Worm (Caenorhabditis elegans): ENCODE results near the gene dyn-1.

The dyn-1 gene

DNA sequence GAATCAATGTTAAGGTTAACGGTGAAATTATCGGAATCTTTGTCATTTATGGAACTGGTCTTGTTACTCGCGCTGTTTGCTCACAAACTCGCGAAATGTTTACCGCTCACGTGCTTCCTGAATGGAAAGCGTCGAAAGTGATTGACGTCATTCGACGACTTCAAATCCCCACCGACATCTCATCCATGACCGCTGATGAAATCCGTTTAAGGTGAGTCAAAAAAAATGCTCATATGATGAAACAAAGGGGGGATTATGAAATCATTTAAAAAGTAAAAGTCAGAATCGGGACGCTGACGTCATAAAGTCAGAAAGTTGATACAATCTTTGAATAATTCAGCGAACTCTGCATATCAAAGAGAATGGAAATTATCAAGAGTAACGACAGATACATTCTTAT is 39.9 kb downstream of the dyn-1 start:
- no peak for TF ChIP-seq nhr-237 (tag; optimal IDR thresholded peaks at IDR 0.05)
- TF ChIP-seq hmg-11 (tag; optimal IDR thresholded peaks at IDR 0.05), result no peak
- TF ChIP-seq skn-1 (tag; optimal IDR thresholded peaks at IDR 0.05), result no peak
- TF ChIP-seq egl-27 (tag; optimal IDR thresholded peaks at IDR 0.05), result no peak
- TF ChIP-seq jun-1 (tag; optimal IDR thresholded peaks at IDR 0.05), result peak; percentile 51
- no peak for TF ChIP-seq ceh-9 (tag; optimal IDR thresholded peaks at IDR 0.05)
- no peak for TF ChIP-seq fos-1 (tag; optimal IDR thresholded peaks at IDR 0.05)
- TF ChIP-seq snpc-4 (tag; optimal IDR thresholded peaks at IDR 0.05), result no peak
- no peak for TF ChIP-seq daf-12 (tag; optimal IDR thresholded peaks at IDR 0.05)
- TF ChIP-seq pha-4 (tag; optimal IDR thresholded peaks at IDR 0.05), result peak; percentile 11
- TF ChIP-seq mdl-1 (tag; optimal IDR thresholded peaks at IDR 0.05), result no peak
- no peak for TF ChIP-seq ceh-82 (tag; optimal IDR thresholded peaks at IDR 0.05)
- no peak for TF ChIP-seq nhr-43 (tag; optimal IDR thresholded peaks at IDR 0.05; ENCODE audit: poor library complexity, severe bottlenecking)
- no peak for TF ChIP-seq nhr-67 (tag; optimal IDR thresholded peaks at IDR 0.05)
- TF ChIP-seq nhr-11 (tag; optimal IDR thresholded peaks at IDR 0.05), result no peak
- peak; percentile 15 for TF ChIP-seq nfya-1 (tag; optimal IDR thresholded peaks at IDR 0.05; ENCODE audit: insufficient read depth)

DNA sequence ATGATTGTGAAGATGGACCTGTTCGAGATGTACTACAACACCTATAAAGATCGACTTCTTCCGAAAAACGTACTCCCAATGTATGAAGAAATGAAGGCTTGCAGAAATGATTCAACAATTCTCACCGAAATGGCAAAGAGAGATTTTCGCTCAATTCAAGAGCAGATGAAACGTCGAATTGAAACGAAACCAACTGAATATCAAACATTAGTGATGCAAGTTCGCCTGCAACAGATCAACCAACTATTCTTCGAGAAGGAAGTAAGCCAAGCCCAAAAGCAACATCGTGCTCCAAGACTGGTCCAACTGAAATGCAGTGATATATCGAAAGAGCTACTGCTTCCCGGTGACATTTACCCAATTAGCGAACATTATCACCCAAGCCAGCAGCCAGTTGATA is 41.0 kb downstream of the dyn-1 start:
- TF ChIP-seq unc-39 (tag; optimal IDR thresholded peaks at IDR 0.05) (no peak), ceh-16 (tag; optimal IDR thresholded peaks at IDR 0.05) (no peak), pha-4 (tag; optimal IDR thresholded peaks at IDR 0.05) (no peak), skn-1 (tag; optimal IDR thresholded peaks at IDR 0.05) (no peak), zag-1 (tag; optimal IDR thresholded peaks at IDR 0.05) (no peak), fkh-2 (tag; optimal IDR thresholded peaks at IDR 0.05) (no peak)

DNA sequence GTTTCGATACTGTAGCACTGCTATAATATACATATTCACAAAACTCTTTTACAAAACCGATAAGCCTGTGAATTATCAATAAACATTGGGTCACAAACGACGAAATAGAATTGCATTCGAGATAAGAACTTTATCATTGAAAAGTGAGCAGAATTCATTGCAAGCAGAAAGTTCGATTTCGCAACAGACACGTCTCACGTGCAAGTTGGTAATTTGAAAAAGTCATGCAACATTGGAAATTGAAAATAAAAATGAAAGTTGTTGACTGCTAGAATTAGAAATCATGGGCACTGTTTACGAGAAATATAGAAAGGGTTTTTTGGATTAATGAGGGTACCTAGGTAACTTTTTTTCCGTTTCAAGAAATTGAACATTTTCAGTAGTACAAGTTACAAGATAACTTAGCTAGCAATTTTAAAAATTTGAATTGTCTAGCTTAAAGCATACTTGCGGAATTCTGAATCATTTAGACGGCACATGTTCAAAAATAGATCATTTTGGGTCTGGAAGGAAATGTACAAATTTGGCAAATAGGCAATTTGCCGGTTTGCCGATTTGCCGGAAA is 41.9 kb downstream of the dyn-1 start:
- peak; percentile 91 for TF ChIP-seq pha-4 (tag; optimal IDR thresholded peaks at IDR 0.05)
- peak; percentile 56 for TF ChIP-seq nfya-1 (tag; optimal IDR thresholded peaks at IDR 0.05; ENCODE audit: insufficient read depth)
- peak; percentile 51 for TF ChIP-seq lsy-12 (tag; optimal IDR thresholded peaks at IDR 0.05)
- TF ChIP-seq nhr-11 (tag; optimal IDR thresholded peaks at IDR 0.05), result no peak
- peak; percentile 89 for TF ChIP-seq fos-1 (tag; optimal IDR thresholded peaks at IDR 0.05)
- peak; percentile 85 for TF ChIP-seq ama-1 (optimal IDR thresholded peaks at IDR 0.05)
- TF ChIP-seq ceh-9 (tag; optimal IDR thresholded peaks at IDR 0.05), result no peak
- TF ChIP-seq jun-1 (tag; optimal IDR thresholded peaks at IDR 0.05), result peak; percentile 90
- no peak for TF ChIP-seq unc-62 (GFP tag; optimal IDR thresholded peaks at IDR 0.05)
- no peak for TF ChIP-seq eor-1 (tag; optimal IDR thresholded peaks at IDR 0.05)
- no peak for TF ChIP-seq tbx-2 (tag; optimal IDR thresholded peaks at IDR 0.05)
- TF ChIP-seq skn-1 (tag; optimal IDR thresholded peaks at IDR 0.05), result peak; percentile 59
- peak; percentile 17 for TF ChIP-seq nhr-23 (tag; optimal IDR thresholded peaks at IDR 0.05)
- no peak for TF ChIP-seq nhr-67 (tag; optimal IDR thresholded peaks at IDR 0.05)
- peak; percentile 78 for TF ChIP-seq ceh-28 (tag; optimal IDR thresholded peaks at IDR 0.05)
- no peak for TF ChIP-seq unc-39 (tag; optimal IDR thresholded peaks at IDR 0.05)
- TF ChIP-seq nhr-237 (tag; optimal IDR thresholded peaks at IDR 0.05), result no peak
- TF ChIP-seq snpc-4 (tag; optimal IDR thresholded peaks at IDR 0.05), result peak; percentile 12
- peak; percentile 51 for TF ChIP-seq aly-2 (tag; optimal IDR thresholded peaks at IDR 0.05)
- TF ChIP-seq sea-2 (GFP tag; optimal IDR thresholded peaks at IDR 0.05), result no peak
- TF ChIP-seq nhr-25 (tag; optimal IDR thresholded peaks at IDR 0.05), result peak; percentile 31
- no peak for TF ChIP-seq egl-27 (tag; optimal IDR thresholded peaks at IDR 0.05)
- TF ChIP-seq daf-12 (tag; optimal IDR thresholded peaks at IDR 0.05), result no peak
- no peak for TF ChIP-seq ztf-11 (tag; optimal IDR thresholded peaks at IDR 0.05)
- TF ChIP-seq fkh-10 (GFP tag; optimal IDR thresholded peaks at IDR 0.05), result no peak
- TF ChIP-seq nhr-77 (tag; optimal IDR thresholded peaks at IDR 0.05), result peak; percentile 35
- no peak for TF ChIP-seq mdl-1 (tag; optimal IDR thresholded peaks at IDR 0.05)
- peak; percentile 99 for TF ChIP-seq elt-2 (tag; optimal IDR thresholded peaks at IDR 0.05)
- no peak for TF ChIP-seq nhr-43 (tag; optimal IDR thresholded peaks at IDR 0.05; ENCODE audit: poor library complexity, severe bottlenecking)
- TF ChIP-seq zag-1 (tag; optimal IDR thresholded peaks at IDR 0.05), result no peak
- TF ChIP-seq pqm-1 (tag; optimal IDR thresholded peaks at IDR 0.05), result peak; percentile 97

DNA sequence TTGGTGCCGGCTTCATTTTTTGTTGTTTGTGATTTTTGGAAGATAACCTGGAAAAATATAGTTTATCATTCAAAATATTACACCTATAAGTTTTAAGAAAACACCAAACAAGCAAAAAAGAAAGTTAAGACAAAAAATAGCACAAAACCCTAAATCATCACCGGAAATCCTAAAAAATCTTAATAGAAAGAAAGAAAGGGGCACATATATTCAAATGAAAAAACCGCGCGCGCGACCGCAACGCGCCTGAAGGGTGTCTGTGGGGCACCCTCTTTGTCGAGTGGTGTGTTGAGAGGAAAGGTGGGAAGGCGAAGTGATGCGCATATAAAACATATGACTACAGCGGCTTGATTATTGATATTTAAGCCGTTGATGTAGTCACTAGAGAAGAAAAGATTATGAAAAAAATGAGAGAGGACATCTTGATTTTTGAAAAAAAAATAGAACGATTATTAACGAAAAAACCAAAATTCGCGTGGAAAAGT is 45.1 kb downstream of the dyn-1 start, which contains the start of gene K09E9.3:
Gene K09E9.3, minus strand, starts transcription at position 51 of the 485 bp plus-strand sequence.
- TF ChIP-seq ceh-28 (tag; optimal IDR thresholded peaks at IDR 0.05) (no peak), nfya-1 (tag; optimal IDR thresholded peaks at IDR 0.05; ENCODE audit: insufficient read depth) (peak; percentile 48), nhr-76 (tag; optimal IDR thresholded peaks at IDR 0.05) (no peak), nhr-25 (tag; optimal IDR thresholded peaks at IDR 0.05) (no peak), hmg-11 (tag; optimal IDR thresholded peaks at IDR 0.05) (peak; percentile 65), daf-12 (tag; optimal IDR thresholded peaks at IDR 0.05) (no peak), nhr-77 (tag; optimal IDR thresholded peaks at IDR 0.05) (no peak), aly-2 (tag; optimal IDR thresholded peaks at IDR 0.05) (no peak), ztf-4 (tag; optimal IDR thresholded peaks at IDR 0.05) (no peak), pha-4 (tag; optimal IDR thresholded peaks at IDR 0.05) (peak; percentile 24), nhr-12 (tag; optimal IDR thresholded peaks at IDR 0.05) (no peak), ztf-11 (tag; optimal IDR thresholded peaks at IDR 0.05) (no peak), nhr-237 (tag; optimal IDR thresholded peaks at IDR 0.05) (no peak), lin-15B (tag; optimal IDR thresholded peaks at IDR 0.05) (no peak), egl-27 (tag; optimal IDR thresholded peaks at IDR 0.05) (no peak), ceh-16 (tag; optimal IDR thresholded peaks at IDR 0.05) (no peak), lin-39 (tag; optimal IDR thresholded peaks at IDR 0.05) (peak; percentile 66), nhr-43 (tag; optimal IDR thresholded peaks at IDR 0.05; ENCODE audit: poor library complexity, severe bottlenecking) (no peak), elt-2 (tag; optimal IDR thresholded peaks at IDR 0.05) (peak; percentile 13), egl-5 (tag; optimal IDR thresholded peaks at IDR 0.05) (no peak), fkh-10 (GFP tag; optimal IDR thresholded peaks at IDR 0.05) (no peak), R02D3.7 (tag; optimal IDR thresholded peaks at IDR 0.05) (no peak), mdl-1 (tag; optimal IDR thresholded peaks at IDR 0.05) (no peak)

Measured in whole organism, L3 larva.